Fruit fly (Drosophila melanogaster): ENCODE measurements around the gene CG31683.

DNA sequence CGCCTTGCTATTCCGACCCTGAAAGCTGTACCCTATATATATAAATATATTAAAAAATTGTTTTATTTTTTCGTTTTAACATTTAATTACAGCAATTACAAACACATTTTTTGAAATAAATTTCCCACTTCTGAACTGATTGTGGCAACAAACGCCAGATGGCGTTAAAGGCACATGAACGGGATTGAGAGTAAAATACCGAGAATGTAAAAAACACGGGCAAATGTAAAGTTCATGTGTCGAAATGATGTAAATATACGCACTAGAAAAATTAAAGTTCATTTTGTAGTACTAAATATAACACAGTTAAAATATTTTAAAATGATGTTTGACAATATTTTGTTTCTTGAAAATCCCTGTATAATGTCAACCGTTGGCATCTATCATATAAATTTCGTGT is 14.6 kb upstream of the CG31683 start:
- TF ChIP-seq pad (GFP tag; optimal IDR thresholded peaks at IDR 0.05) = no peak
- TF ChIP-seq kay (GFP tag; ENCODE audit: borderline replicate concordance) = no peak
- no peak for TF ChIP-seq Clk (GFP tag; optimal IDR thresholded peaks at IDR 0.05)
- TF ChIP-seq bab1 (GFP tag; optimal IDR thresholded peaks at IDR 0.05) = no peak
- TF ChIP-seq CG14711 (tag; optimal IDR thresholded peaks at IDR 0.05) = no peak
- no peak for TF ChIP-seq Mnt (GFP tag; optimal IDR thresholded peaks at IDR 0.05)
- no peak for TF ChIP-seq toe (GFP tag; optimal IDR thresholded peaks at IDR 0.05)
- no peak for TF ChIP-seq CG33017 (tag; optimal IDR thresholded peaks at IDR 0.05)
- no peak for TF ChIP-seq Crg-1 (GFP tag; optimal IDR thresholded peaks at IDR 0.05)
- TF ChIP-seq CG1620 (GFP tag; optimal IDR thresholded peaks at IDR 0.05) = no peak

Data from whole organism, adult.